Fruit fly (Drosophila melanogaster) whole organism, embryonic: ENCODE measurements around the gene Ddc.

Experiments
- Ada2b ChIP-seq: fragments of 200-800 bp; sonication (Bioruptor generic); IDR thresholded peaks from 2 replicates; pipeline ENCODE4 v1.3.6; 2022; ENCODE audit warnings: missing biosample characterization, missing genetic modification characterization
- B-H2 ChIP-seq: fragments of 200-800 bp; sonication (Bioruptor generic); optimal IDR thresholded peaks from 2 replicates; lab custom pipeline; 2018; ENCODE audit warnings: missing biosample characterization, mild to moderate bottlenecking, missing genetic modification characterization
- CG11695 ChIP-seq: fragments of 200-800 bp; sonication (Bioruptor generic); IDR thresholded peaks from 3 replicates; pipeline ENCODE4 v1.3.6; 2022; ENCODE audit warnings: missing biosample characterization, missing genetic modification characterization
- CG12769 ChIP-seq: fragments of 200-800 bp; sonication (Bioruptor generic); optimal IDR thresholded peaks from 2 replicates; lab custom pipeline; 2019; ENCODE audit warnings: missing biosample characterization, mild to moderate bottlenecking, missing genetic modification characterization, moderate library complexity
- CG13424 ChIP-seq: fragments of 200-800 bp; sonication (Bioruptor generic); optimal IDR thresholded peaks from 2 replicates; lab custom pipeline; 2019; ENCODE audit warnings: missing biosample characterization, mild to moderate bottlenecking, missing genetic modification characterization, moderate library complexity
- CG17829 ChIP-seq: fragments of 200-800 bp; optimal IDR thresholded peaks from 2 replicates; lab custom pipeline; 2019; ENCODE audit warnings: missing biosample characterization, mild to moderate bottlenecking, missing genetic modification characterization, moderate library complexity
- CG2199 ChIP-seq: fragments of 200-800 bp; sonication (Bioruptor generic); IDR thresholded peaks from 3 replicates; pipeline ENCODE4 v1.3.6; 2022; ENCODE audit warnings: missing biosample characterization, missing genetic modification characterization
- CG42726 ChIP-seq: fragments of 200-800 bp; sonication (Bioruptor generic); IDR thresholded peaks from 2 replicates; pipeline ENCODE4 v1.3.6; 2022; ENCODE audit warnings: missing biosample characterization, missing genetic modification characterization; ENCODE audit not compliant: partially characterized antibody
- CG4282 ChIP-seq: fragments of 200-800 bp; sonication (Bioruptor generic); optimal IDR thresholded peaks from 2 replicates; lab custom pipeline; 2016; ENCODE audit warnings: missing biosample characterization, missing genetic modification characterization
- CG7271 ChIP-seq: fragments of 200-800 bp; sonication (Bioruptor generic); optimal IDR thresholded peaks from 2 replicates; lab custom pipeline; 2018; ENCODE audit warnings: missing biosample characterization, mild to moderate bottlenecking, missing genetic modification characterization, moderate library complexity
- CG8290 ChIP-seq, 3 experiments: fragments of 200-800 bp; sonication (Bioruptor generic); optimal IDR thresholded peaks; 2 replicates each; lab custom pipeline; 2016 to 2019; ENCODE audit warnings: missing biosample characterization in 3 of 3, missing genetic modification characterization in 3 of 3, mild to moderate bottlenecking in 2 of 3, moderate library complexity in 1 of 3
- CG8924 ChIP-seq: fragments of 200-800 bp; optimal IDR thresholded peaks from 3 replicates; lab custom pipeline; 2019; ENCODE audit warnings: missing biosample characterization, mild to moderate bottlenecking, missing genetic modification characterization, moderate library complexity
- CG9215 ChIP-seq: fragments of 200-800 bp; sonication (Bioruptor generic); IDR thresholded peaks from 2 replicates; pipeline ENCODE4 v1.3.6; 2022; ENCODE audit warnings: missing biosample characterization, missing genetic modification characterization
- CG9437 ChIP-seq: fragments of 200-800 bp; sonication (Bioruptor generic); optimal IDR thresholded peaks from 2 replicates; lab custom pipeline; 2018; ENCODE audit warnings: missing biosample characterization, mild to moderate bottlenecking, missing genetic modification characterization
- CHES-1-like ChIP-seq: fragments of 200-800 bp; sonication (Bioruptor generic); optimal IDR thresholded peaks from 2 replicates; lab custom pipeline; 2016; ENCODE audit warnings: missing biosample characterization, missing genetic modification characterization
- Dek ChIP-seq: fragments of 200-800 bp; sonication (Bioruptor generic); optimal IDR thresholded peaks from 3 replicates; lab custom pipeline; 2019; ENCODE audit warnings: missing biosample characterization, mild to moderate bottlenecking, missing genetic modification characterization, moderate library complexity
- Dll ChIP-seq: fragments of 200-800 bp; sonication (Bioruptor generic); IDR thresholded peaks from 4 replicates; pipeline ENCODE4 v1.3.6; 2022; ENCODE audit warnings: missing biosample characterization, missing genetic modification characterization; ENCODE audit not compliant: partially characterized antibody
- Eip74EF ChIP-seq, 2 experiments: fragments of 200-800 bp in 1 of 2; fragments of >200 bp in 1 of 2; sonication (Bioruptor generic) in 1 of 2; optimal IDR thresholded peaks; 2 replicates each; lab custom pipeline; 2017 to 2019; ENCODE audit warnings: missing biosample characterization in 2 of 2, missing genetic modification characterization in 2 of 2, mild to moderate bottlenecking in 1 of 2, moderate library complexity in 1 of 2
- Fer1 ChIP-seq: fragments of 200-800 bp; sonication (Bioruptor generic); optimal IDR thresholded peaks from 2 replicates; lab custom pipeline; 2017; ENCODE audit warnings: missing biosample characterization, mild to moderate bottlenecking, missing genetic modification characterization
- H2.0 ChIP-seq: fragments of 200-800 bp; sonication (Bioruptor generic); IDR thresholded peaks from 2 replicates; pipeline ENCODE4 v1.3.6; 2022; ENCODE audit warnings: missing biosample characterization, missing genetic modification characterization
- HLH4C ChIP-seq: fragments of 200-800 bp; sonication (Bioruptor generic); IDR thresholded peaks from 3 replicates; pipeline ENCODE4 v1.3.6; 2022; ENCODE audit warnings: missing biosample characterization, missing genetic modification characterization; ENCODE audit not compliant: partially characterized antibody
- HmgD ChIP-seq: fragments of 200-800 bp; sonication (Bioruptor generic); optimal IDR thresholded peaks from 3 replicates; lab custom pipeline; 2016; ENCODE audit warnings: missing biosample characterization, missing genetic modification characterization
- Hmx ChIP-seq: fragments of 200-800 bp; sonication (Bioruptor generic); optimal IDR thresholded peaks from 2 replicates; lab custom pipeline; 2016; ENCODE audit warnings: missing biosample characterization, missing genetic modification characterization
- MESR4 ChIP-seq: fragments of 200-800 bp; sonication (Bioruptor generic); optimal IDR thresholded peaks from 2 replicates; lab custom pipeline; 2018; ENCODE audit warnings: missing biosample characterization, mild to moderate bottlenecking, missing genetic modification characterization, moderate library complexity
- Neu2 ChIP-seq: fragments of 200-800 bp; sonication (Bioruptor generic); optimal IDR thresholded peaks from 3 replicates; lab custom pipeline; 2016; ENCODE audit warnings: missing biosample characterization, missing genetic modification characterization, borderline replicate concordance
- Spps ChIP-seq: fragments of 200-800 bp; sonication (Bioruptor generic); optimal IDR thresholded peaks from 2 replicates; lab custom pipeline; 2018; ENCODE audit warnings: missing biosample characterization, mild to moderate bottlenecking, missing genetic modification characterization
- abd-A ChIP-seq: fragments of 200-800 bp; sonication (Bioruptor generic); optimal IDR thresholded peaks from 3 replicates; lab custom pipeline; 2019; ENCODE audit warnings: missing biosample characterization, mild to moderate bottlenecking, missing genetic modification characterization, moderate library complexity
- bigmax ChIP-seq: fragments of 200-800 bp; sonication (Bioruptor generic); optimal IDR thresholded peaks from 2 replicates; lab custom pipeline; 2018; ENCODE audit warnings: missing biosample characterization, mild to moderate bottlenecking, missing genetic modification characterization
- chinmo ChIP-seq: fragments of 200-800 bp; sonication (Bioruptor generic); IDR thresholded peaks from 4 replicates; pipeline ENCODE4 v1.3.6; 2022; ENCODE audit warnings: missing biosample characterization, missing genetic modification characterization; ENCODE audit not compliant: partially characterized antibody
- ci ChIP-seq: fragments of 200-800 bp; sonication (Bioruptor generic); IDR thresholded peaks from 3 replicates; pipeline ENCODE4 v1.3.6; 2022; ENCODE audit warnings: missing biosample characterization, missing genetic modification characterization
- crol ChIP-seq: fragments of 200-800 bp; sonication (Bioruptor generic); IDR thresholded peaks from 2 replicates; pipeline ENCODE4 v1.3.6; 2022; ENCODE audit warnings: missing biosample characterization, missing genetic modification characterization
- eyg ChIP-seq: fragments of 200-800 bp; sonication (Bioruptor generic); optimal IDR thresholded peaks from 3 replicates; lab custom pipeline; 2016; ENCODE audit warnings: missing biosample characterization, missing genetic modification characterization
- ftz-f1 ChIP-seq: fragments of 200-800 bp; sonication (Bioruptor generic); optimal IDR thresholded peaks from 2 replicates; lab custom pipeline; 2016; ENCODE audit warnings: missing biosample characterization, missing genetic modification characterization
- grn ChIP-seq: fragments of 200-800 bp; sonication (Bioruptor generic); optimal IDR thresholded peaks from 3 replicates; lab custom pipeline; 2017; ENCODE audit warnings: missing biosample characterization, missing genetic modification characterization
- jing ChIP-seq: fragments of 200-800 bp; sonication (Bioruptor generic); optimal IDR thresholded peaks from 2 replicates; lab custom pipeline; 2018; ENCODE audit warnings: missing biosample characterization, mild to moderate bottlenecking, missing genetic modification characterization
- klu ChIP-seq: fragments of 200-800 bp; sonication (Bioruptor generic); IDR thresholded peaks from 2 replicates; pipeline ENCODE4 v1.3.6; 2022; ENCODE audit warnings: missing biosample characterization, missing genetic modification characterization
- lilli ChIP-seq: fragments of 200-800 bp; sonication (Bioruptor generic); optimal IDR thresholded peaks from 3 replicates; lab custom pipeline; 2016; ENCODE audit warnings: missing biosample characterization, missing genetic modification characterization
- lola ChIP-seq, 3 experiments: fragments of >200 bp in 2 of 3; fragments of 200-800 bp in 1 of 3; sonication (Bioruptor generic) in 1 of 3; optimal IDR thresholded peaks; 2 replicates each; lab custom pipeline; 2017 to 2019; ENCODE audit warnings: missing biosample characterization in 3 of 3, missing genetic modification characterization in 3 of 3, mild to moderate bottlenecking in 1 of 3, moderate library complexity in 1 of 3
- mld ChIP-seq: fragments of 200-800 bp; sonication (Bioruptor generic); IDR thresholded peaks from 3 replicates; pipeline ENCODE4 v1.3.6; 2022; ENCODE audit warnings: missing biosample characterization, missing genetic modification characterization; ENCODE audit not compliant: partially characterized antibody
- pzg ChIP-seq: fragments of 200-800 bp; sonication (Bioruptor generic); optimal IDR thresholded peaks from 3 replicates; lab custom pipeline; 2018; ENCODE audit warnings: missing biosample characterization, mild to moderate bottlenecking, missing genetic modification characterization, moderate library complexity
- sd ChIP-seq: fragments of 200-800 bp; sonication (Bioruptor generic); optimal IDR thresholded peaks from 3 replicates; lab custom pipeline; 2018; ENCODE audit warnings: missing biosample characterization, mild to moderate bottlenecking, missing genetic modification characterization, moderate library complexity
- sens ChIP-seq: fragments of 200-800 bp; sonication (Bioruptor generic); peaks from one replicate; lab custom pipeline; 2016; ENCODE audit warnings: missing biosample characterization, missing genetic modification characterization
- sim ChIP-seq: fragments of 200-800 bp; sonication (Bioruptor generic); IDR thresholded peaks from 2 replicates; pipeline ENCODE4 v1.3.6; 2022; ENCODE audit warnings: missing biosample characterization, missing genetic modification characterization
- sisA ChIP-seq: fragments of 200-800 bp; sonication (Bioruptor generic); IDR thresholded peaks from 2 replicates; pipeline ENCODE4 v1.3.6; 2022; ENCODE audit warnings: missing biosample characterization, missing genetic modification characterization
- sqz ChIP-seq: fragments of 200-800 bp; sonication (Bioruptor generic); optimal IDR thresholded peaks from 3 replicates; lab custom pipeline; 2018; ENCODE audit warnings: missing biosample characterization, mild to moderate bottlenecking, missing genetic modification characterization
- sr ChIP-seq: fragments of 200-800 bp; sonication (Bioruptor generic); IDR thresholded peaks from 3 replicates; pipeline ENCODE4 v1.3.6; 2022; ENCODE audit warnings: missing biosample characterization, missing genetic modification characterization
- ttk ChIP-seq: fragments of 200-800 bp; sonication (Bioruptor generic); IDR thresholded peaks from 2 replicates; pipeline ENCODE4 v2.1.2; 2022; ENCODE audit warnings: missing biosample characterization, missing genetic modification characterization
- vvl ChIP-seq: fragments of 200-800 bp; sonication (Bioruptor generic); IDR thresholded peaks from 2 replicates; pipeline ENCODE4 v1.3.6; 2022; ENCODE audit warnings: missing biosample characterization, missing genetic modification characterization
- zen ChIP-seq: fragments of 200-800 bp; sonication (Bioruptor generic); optimal IDR thresholded peaks from 3 replicates; lab custom pipeline; 2018; ENCODE audit warnings: missing biosample characterization, mild to moderate bottlenecking, missing genetic modification characterization, moderate library complexity

Ddc gene

dm6 chr2L:19165998-19166397 lies 45.9 kb upstream of the Ddc start (continued):
- peak; percentile 78; the same call in 2 of the 4 replicates for TF ChIP-seq chinmo (GFP tag; lab: Robert Waterston, UW)
- TF ChIP-seq lola (GFP tag; optimal IDR thresholded peaks at IDR 0.05; lab: Kevin White, UChicago), result peak in 1 of 3 experiments; percentile 67
- TF ChIP-seq pzg, result no peak
- TF ChIP-seq ci, result 0 out of 3 replicates have a peak, but pooled peaks have one; percentile 29
- TF ChIP-seq Spps (tag; lab: Kevin White, UChicago), result no peak
- no peak for TF ChIP-seq grn
- no peak for TF ChIP-seq CG13424 (tag; lab: Kevin White, UChicago)
- no peak for TF ChIP-seq CG8290 (GFP tag; optimal IDR thresholded peaks at IDR 0.05; lab: Kevin White, UChicago)
- TF ChIP-seq CG8290 (tag; optimal IDR thresholded peaks at IDR 0.05; lab: Kevin White, UChicago), result peak in 1 of 2 experiments; percentile 61
- TF ChIP-seq CG7271 (tag; lab: Kevin White, UChicago), result no peak
- TF ChIP-seq crol, result no peak
- peak; percentile 26; the same call in 1 of the 2 replicates for TF ChIP-seq vvl (GFP tag; lab: Robert Waterston, UW)
- TF ChIP-seq Fer1 (GFP tag; lab: Kevin White, UChicago), result no peak
- no peak for TF ChIP-seq eyg (GFP tag; lab: Kevin White, UChicago)
- TF ChIP-seq B-H2 (GFP tag; lab: Kevin White, UChicago), result peak; percentile 24
- TF ChIP-seq CG17829 (tag; lab: Kevin White, UChicago), result peak; percentile 7
- TF ChIP-seq Dll (GFP tag; lab: Robert Waterston, UW), result no peak
- no peak for TF ChIP-seq bigmax (GFP tag; lab: Kevin White, UChicago)
- TF ChIP-seq MESR4, result no peak
- TF ChIP-seq sqz (GFP tag; lab: Kevin White, UChicago), result peak; percentile 16
- 0 out of 2 replicates have a peak, but pooled peaks have one; percentile 5 for TF ChIP-seq CG42726
- no peak for TF ChIP-seq zen
- no peak for TF ChIP-seq HLH4C (GFP tag; lab: Robert Waterston, UW)
- TF ChIP-seq Dek (tag; lab: Kevin White, UChicago), result peak; percentile 11
- TF ChIP-seq mld (GFP tag; lab: Robert Waterston, UW), result no peak
- TF ChIP-seq Ada2b (GFP tag; lab: Robert Waterston, UW), result 0 out of 2 replicates have a peak, but pooled peaks have one; percentile 10
- TF ChIP-seq Neu2 (GFP tag; lab: Kevin White, UChicago), result no peak
- no peak for TF ChIP-seq ttk (GFP tag; lab: Robert Waterston, UW)
- TF ChIP-seq HmgD (GFP tag; lab: Kevin White, UChicago), result no peak
- no peak for TF ChIP-seq CG4282 (GFP tag; lab: Kevin White, UChicago)
- peak; percentile 21 for TF ChIP-seq sd (tag; lab: Kevin White, UChicago)
- TF ChIP-seq ftz-f1 (GFP tag; lab: Kevin White, UChicago), result peak; percentile 41
- peak; percentile 8 for TF ChIP-seq abd-A (tag; lab: Kevin White, UChicago)
- TF ChIP-seq H2.0 (GFP tag; lab: Robert Waterston, UW), result no peak
- no peak for TF ChIP-seq jing (GFP tag; lab: Kevin White, UChicago)
- TF ChIP-seq CG9215 (GFP tag; lab: Robert Waterston, UW), result no peak
- peak in 1 of 2 experiments; percentile 26 for TF ChIP-seq Eip74EF (GFP tag; optimal IDR thresholded peaks at IDR 0.05; lab: Kevin White, UChicago)
- TF ChIP-seq Hmx (GFP tag; lab: Kevin White, UChicago), result no peak
- no peak for TF ChIP-seq sim (GFP tag; lab: Robert Waterston, UW)
- peak; percentile 12 for TF ChIP-seq CG8924 (tag; lab: Kevin White, UChicago)
- TF ChIP-seq sr (GFP tag; lab: Robert Waterston, UW), result peak; percentile 100
- no peak for TF ChIP-seq sisA
- TF ChIP-seq CG12769 (tag; lab: Kevin White, UChicago), result no peak
- TF ChIP-seq CG11695 (GFP tag; lab: Robert Waterston, UW), result 0 out of 3 replicates have a peak, but pooled peaks have one; percentile 11
- peak; percentile 56; the same call in 1 of the 2 replicates for TF ChIP-seq klu
- TF ChIP-seq CG9437 (GFP tag; lab: Kevin White, UChicago), result peak; percentile 5
- peak; percentile 91 for TF ChIP-seq CG2199
- peak; percentile 78 for TF ChIP-seq sens (GFP tag; lab: Kevin White, UChicago)
- TF ChIP-seq lilli (GFP tag; lab: Kevin White, UChicago), result no peak
- no peak for TF ChIP-seq CHES-1-like
